Worm (Caenorhabditis elegans) whole organism, L2 larva: ENCODE measurements around the gene lin-14.

ENCODE experiments used
- aly-2 ChIP-seq: fragments of 150-350 bp; optimal IDR thresholded peaks from 2 replicates; lab custom pipeline; 2014; ENCODE audit warnings: missing biosample characterization, missing genetic modification characterization
- ama-1 ChIP-seq: fragments of 150-350 bp; optimal IDR thresholded peaks from 2 replicates; lab custom pipeline; 2018; ENCODE audit warnings: inconsistent platforms
- blmp-1 ChIP-seq: sonication (generic microtip); optimal IDR thresholded peaks from 2 replicates; lab custom pipeline; 2017; ENCODE audit warnings: missing genetic modification characterization, mild to moderate bottlenecking, missing compliant biosample characterization, antibody characterized with exemption, moderate library complexity; ENCODE audit not compliant: insufficient read depth
- ceh-82 ChIP-seq: fragments of 150-350 bp; optimal IDR thresholded peaks from 2 replicates; lab custom pipeline; 2014; ENCODE audit warnings: missing biosample characterization, missing genetic modification characterization
- lsy-2 ChIP-seq, 2 experiments: fragments of 150-350 bp in 1 of 2; sonication (generic microtip) in 1 of 2; optimal IDR thresholded peaks; 2 replicates each; lab custom pipeline; 2014 to 2017; ENCODE audit warnings: missing biosample characterization in 2 of 2, missing genetic modification characterization in 2 of 2
- mab-5 ChIP-seq: fragments of 150-350 bp; optimal IDR thresholded peaks from 2 replicates; lab custom pipeline; 2014; ENCODE audit warnings: missing biosample characterization, missing genetic modification characterization
- nhr-129 ChIP-seq: fragments of 150-350 bp; optimal IDR thresholded peaks from 2 replicates; lab custom pipeline; 2014; ENCODE audit warnings: missing biosample characterization, missing genetic modification characterization
- nhr-237 ChIP-seq: fragments of 150-350 bp; optimal IDR thresholded peaks from 2 replicates; lab custom pipeline; 2014; ENCODE audit warnings: missing biosample characterization, missing genetic modification characterization
- sma-9 ChIP-seq, 2 experiments: fragments of 150-350 bp in 1 of 2; sonication (generic microtip) in 1 of 2; optimal IDR thresholded peaks; 2 replicates each; lab custom pipeline; 2014 to 2016; ENCODE audit warnings: missing genetic modification characterization in 2 of 2, mild to moderate bottlenecking in 1 of 2, missing biosample characterization in 1 of 2, missing compliant biosample characterization in 1 of 2, missing genetic modification reagents in 1 of 2, moderate library complexity in 1 of 2
- unc-55 ChIP-seq: fragments of 150-350 bp; sonication (generic microtip); optimal IDR thresholded peaks from 3 replicates; lab custom pipeline; 2014; ENCODE audit warnings: missing biosample characterization, missing genetic modification reagents, missing genetic modification characterization
- unc-62 ChIP-seq: fragments of 150-350 bp; optimal IDR thresholded peaks from 2 replicates; lab custom pipeline; 2014; ENCODE audit warnings: missing biosample characterization, missing genetic modification reagents, missing genetic modification characterization
- ztf-11 ChIP-seq: sonication (generic microtip); optimal IDR thresholded peaks from 2 replicates; lab custom pipeline; 2017; ENCODE audit warnings: missing biosample characterization, missing genetic modification characterization

ce11 chrX:11501967-11502366 lies 36.6 kb downstream of the lin-14 start, which contains the start of gene F29G6.1:
- TF ChIP-seq unc-62 (GFP tag; lab: Kevin White, UChicago): no peak
- no peak for TF ChIP-seq unc-55 (GFP tag; lab: Kevin White, UChicago)
- no peak for TF ChIP-seq lsy-2 (tag; optimal IDR thresholded peaks at IDR 0.05; lab: Kevin White, UChicago)
- no peak for TF ChIP-seq mab-5 (tag; lab: Kevin White, UChicago)
- no peak for TF ChIP-seq sma-9 (GFP tag; optimal IDR thresholded peaks at IDR 0.05; lab: Kevin White, UChicago)
- TF ChIP-seq sma-9 (tag; optimal IDR thresholded peaks at IDR 0.05; lab: Kevin White, UChicago): no peak
- no peak for TF ChIP-seq nhr-129 (tag; lab: Kevin White, UChicago)
- TF ChIP-seq ceh-82 (tag; lab: Kevin White, UChicago): no peak
- TF ChIP-seq aly-2 (tag; lab: Kevin White, UChicago): no peak
- no peak for TF ChIP-seq ztf-11 (tag; lab: Kevin White, UChicago)
- TF ChIP-seq nhr-237 (tag; lab: Kevin White, UChicago): no peak
- no peak for TF ChIP-seq blmp-1 (tag; lab: Kevin White, UChicago)
- TF ChIP-seq ama-1 (lab: Kevin White, UChicago): no peak
